Worm (Caenorhabditis elegans) whole organism, L1 larva: Measurements from ENCODE around the gene str-214.
A peak's percentile ranks its signal among the peaks of the same experiment; 100 is the strongest.

Experiments used
- C16A3.4 ChIP-seq: fragments of 150-350 bp; optimal IDR thresholded peaks from 2 replicates; lab custom pipeline; 2014; ENCODE audit warnings: missing biosample characterization, missing genetic modification characterization
- C34B4.2 ChIP-seq: sonication (generic microtip); optimal IDR thresholded peaks from 2 replicates; lab custom pipeline; 2017; ENCODE audit warnings: mild to moderate bottlenecking, missing genetic modification characterization, missing compliant biosample characterization
- alr-1 ChIP-seq: fragments of 200-800 bp; sonication (Bioruptor generic); optimal IDR thresholded peaks from 2 replicates; lab custom pipeline; 2018; ENCODE audit warnings: borderline replicate concordance, mild to moderate bottlenecking, missing genetic modification characterization, missing compliant biosample characterization
- ama-1 ChIP-seq: fragments of 150-350 bp; optimal IDR thresholded peaks from 2 replicates; lab custom pipeline; 2014
- blmp-1 ChIP-seq: fragments of 150-350 bp; optimal IDR thresholded peaks from 2 replicates; lab custom pipeline; 2014; ENCODE audit warnings: missing biosample characterization, missing genetic modification characterization
- ceh-8 ChIP-seq: fragments of 200-800 bp; sonication (Bioruptor generic); optimal IDR thresholded peaks from 2 replicates; lab custom pipeline; 2018; ENCODE audit warnings: mild to moderate bottlenecking, missing genetic modification characterization, moderate library complexity, missing compliant biosample characterization
- ceh-90 ChIP-seq: sonication (generic microtip); optimal IDR thresholded peaks from 2 replicates; lab custom pipeline; 2016; ENCODE audit warnings: missing genetic modification characterization, missing compliant biosample characterization
- dpl-1 ChIP-seq, 3 experiments: fragments of 150-350 bp in 2 of 3; sonication (generic microtip) in 1 of 3; optimal IDR thresholded peaks; 2 replicates each; lab custom pipeline; 2014 to 2017; ENCODE audit warnings: missing biosample characterization in 3 of 3, missing genetic modification characterization in 3 of 3, missing genetic modification reagents in 3 of 3
- dsc-1 ChIP-seq: sonication (generic microtip); optimal IDR thresholded peaks from 2 replicates; lab custom pipeline; 2016; ENCODE audit warnings: mild to moderate bottlenecking, missing genetic modification characterization, missing compliant biosample characterization
- efl-1 ChIP-seq, 4 experiments: fragments of 150-350 bp; optimal IDR thresholded peaks in 3 of 4; peaks in 1 of 4; 1 replicate in 1 of 4; 2 replicates in 3 of 4; lab custom pipeline; 2014; ENCODE audit warnings: missing biosample characterization in 2 of 4, missing genetic modification characterization in 2 of 4, missing genetic modification reagents in 2 of 4
- elt-3 ChIP-seq, 6 experiments: fragments of 150-350 bp in 1 of 6; sonication (generic microtip); optimal IDR thresholded peaks; 2 replicates each; lab custom pipeline; 2017 to 2018; ENCODE audit warnings: missing biosample characterization in 6 of 6, missing genetic modification characterization in 6 of 6, inconsistent platforms in 1 of 6
- isw-1 ChIP-seq: fragments of 200-800 bp; sonication (Bioruptor generic); IDR thresholded peaks from 2 replicates; pipeline ENCODE4 v1.3.6; 2022; ENCODE audit warnings: missing genetic modification characterization, missing compliant biosample characterization
- lin-14 ChIP-seq: fragments of 200-800 bp; sonication (Bioruptor generic); optimal IDR thresholded peaks from 2 replicates; lab custom pipeline; 2018; ENCODE audit warnings: mild to moderate bottlenecking, missing genetic modification characterization, moderate library complexity, missing compliant biosample characterization
- lin-35 ChIP-seq, 2 experiments: fragments of 150-350 bp; optimal IDR thresholded peaks; 2 replicates each; lab custom pipeline; 2014; ENCODE audit warnings: missing biosample characterization in 2 of 2, missing genetic modification characterization in 2 of 2, missing genetic modification reagents in 2 of 2
- lin-39 ChIP-seq: fragments of 150-350 bp; optimal IDR thresholded peaks from 2 replicates; lab custom pipeline; 2014; ENCODE audit warnings: missing biosample characterization, missing genetic modification reagents, missing genetic modification characterization
- lir-3 ChIP-seq: sonication (generic microtip); optimal IDR thresholded peaks from 2 replicates; lab custom pipeline; 2016; ENCODE audit warnings: mild to moderate bottlenecking, missing genetic modification characterization, moderate library complexity, missing compliant biosample characterization; ENCODE audit not compliant: poor library complexity
- lsy-2 ChIP-seq, 2 experiments: fragments of 150-350 bp; optimal IDR thresholded peaks; 2 replicates each; lab custom pipeline; 2014; ENCODE audit warnings: missing biosample characterization in 2 of 2, missing genetic modification characterization in 2 of 2
- mdl-1 ChIP-seq, 2 experiments: fragments of 150-350 bp; optimal IDR thresholded peaks; 2 replicates each; lab custom pipeline; 2014 to 2017; ENCODE audit warnings: missing biosample characterization in 2 of 2, missing genetic modification characterization in 2 of 2, inconsistent platforms in 1 of 2
- mep-1 ChIP-seq: fragments of 150-350 bp; optimal IDR thresholded peaks from 2 replicates; lab custom pipeline; 2014; ENCODE audit warnings: missing biosample characterization, missing genetic modification characterization
- nhr-19 ChIP-seq: fragments of 200-800 bp; sonication (Bioruptor generic); conservative IDR thresholded peaks from 2 replicates; pipeline ENCODE4 v1.3.6; 2022; ENCODE audit warnings: missing genetic modification characterization, missing compliant biosample characterization
- nhr-20 ChIP-seq: sonication (generic microtip); optimal IDR thresholded peaks from 2 replicates; lab custom pipeline; 2016; ENCODE audit warnings: mild to moderate bottlenecking, missing genetic modification characterization, missing compliant biosample characterization
- nhr-47 ChIP-seq: sonication (generic microtip); optimal IDR thresholded peaks from 2 replicates; lab custom pipeline; 2016; ENCODE audit warnings: mild to moderate bottlenecking, missing genetic modification characterization, moderate library complexity, missing compliant biosample characterization
- nhr-71 ChIP-seq: sonication (generic microtip); optimal IDR thresholded peaks from 2 replicates; lab custom pipeline; 2016; ENCODE audit warnings: mild to moderate bottlenecking, missing genetic modification characterization, moderate library complexity, missing compliant biosample characterization
- nhr-76 ChIP-seq: sonication (generic microtip); optimal IDR thresholded peaks from 2 replicates; lab custom pipeline; 2017; ENCODE audit warnings: missing biosample characterization, missing genetic modification characterization
- nhr-84 ChIP-seq: sonication (generic microtip); optimal IDR thresholded peaks from 2 replicates; lab custom pipeline; 2017; ENCODE audit warnings: missing biosample characterization, missing genetic modification characterization
- nhr-85 ChIP-seq: sonication (generic microtip); peaks from one replicate; lab custom pipeline; 2016; ENCODE audit warnings: missing genetic modification characterization, inconsistent platforms, missing compliant biosample characterization
- pax-3 ChIP-seq: fragments of 200-800 bp; sonication (Bioruptor generic); optimal IDR thresholded peaks from 2 replicates; lab custom pipeline; 2018; ENCODE audit warnings: mild to moderate bottlenecking, missing genetic modification characterization, moderate library complexity, missing compliant biosample characterization
- rnt-1 ChIP-seq: sonication (generic microtip); optimal IDR thresholded peaks from 2 replicates; lab custom pipeline; 2016; ENCODE audit warnings: mild to moderate bottlenecking, missing genetic modification characterization, moderate library complexity, missing compliant biosample characterization
- skn-1 ChIP-seq: fragments of 150-350 bp; optimal IDR thresholded peaks from 2 replicates; lab custom pipeline; 2014; ENCODE audit warnings: missing biosample characterization, missing genetic modification characterization
- snpc-4 ChIP-seq: fragments of 150-350 bp; optimal IDR thresholded peaks from 2 replicates; lab custom pipeline; 2014; ENCODE audit warnings: missing biosample characterization, missing genetic modification characterization
- snu-23 ChIP-seq: sonication (generic microtip); optimal IDR thresholded peaks from 2 replicates; lab custom pipeline; 2016; ENCODE audit warnings: missing genetic modification characterization, missing compliant biosample characterization
- sox-4 ChIP-seq: sonication (generic microtip); optimal IDR thresholded peaks from 2 replicates; lab custom pipeline; 2016; ENCODE audit warnings: missing genetic modification characterization, missing compliant biosample characterization
- sptf-1 ChIP-seq: fragments of 150-350 bp; optimal IDR thresholded peaks from 2 replicates; lab custom pipeline; 2014; ENCODE audit warnings: missing biosample characterization, missing genetic modification characterization
- tlp-1 ChIP-seq: fragments of 150-350 bp; optimal IDR thresholded peaks from 2 replicates; lab custom pipeline; 2014; ENCODE audit warnings: missing biosample characterization, missing genetic modification characterization
- unc-30 ChIP-seq: sonication (generic microtip); optimal IDR thresholded peaks from 2 replicates; lab custom pipeline; 2017; ENCODE audit warnings: missing biosample characterization, missing genetic modification characterization
- ztf-11 ChIP-seq, 2 experiments: sonication (generic microtip); optimal IDR thresholded peaks; 2 replicates each; lab custom pipeline; 2016 to 2017; ENCODE audit warnings: missing genetic modification characterization in 2 of 2, missing biosample characterization in 1 of 2, missing compliant biosample characterization in 1 of 2

str-214 gene

DNA sequence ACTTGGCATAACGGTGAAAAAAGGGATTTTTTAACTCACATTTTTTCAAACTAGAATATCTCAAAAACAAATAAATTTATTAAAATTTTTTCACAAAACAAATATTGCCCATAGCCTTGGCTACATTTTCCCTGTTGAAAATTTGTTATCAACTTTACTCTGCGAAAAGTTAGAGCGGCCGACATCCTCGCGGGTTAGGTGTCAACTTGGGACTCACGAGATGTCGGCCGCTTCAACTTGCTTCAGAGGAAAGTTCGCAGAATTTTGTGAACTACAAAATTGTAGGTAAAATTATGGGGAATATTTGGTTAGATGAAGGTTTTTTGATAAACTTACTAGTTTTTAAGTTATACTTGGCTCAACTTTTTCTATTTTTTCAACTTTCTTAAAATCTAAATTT is 36.7 kb downstream of the str-214 start:
- TF ChIP-seq C34B4.2 (tag; lab: Kevin White, UChicago) (no peak), snpc-4 (tag; lab: Kevin White, UChicago) (peak; percentile 85)

- TF ChIP-seq mep-1 (tag; lab: Kevin White, UChicago), result peak; percentile 39
- TF ChIP-seq sptf-1 (tag; lab: Kevin White, UChicago), result no peak
- TF ChIP-seq lin-14, result peak; percentile 72
- TF ChIP-seq C16A3.4 (tag; lab: Kevin White, UChicago), result peak; percentile 12
- peak; percentile 51 for TF ChIP-seq dsc-1 (tag; lab: Kevin White, UChicago)
- TF ChIP-seq lsy-2 (tag; optimal IDR thresholded peaks at IDR 0.05; lab: Kevin White, UChicago), result peak in 1 of 2 experiments; percentile 44
- TF ChIP-seq nhr-84, result no peak
- TF ChIP-seq alr-1, result no peak
- peak in 1 of 3 experiments; percentile 13 for TF ChIP-seq dpl-1 (GFP tag; optimal IDR thresholded peaks at IDR 0.05; lab: Kevin White, UChicago)
- no peak for TF ChIP-seq ceh-8 (GFP tag; lab: Kevin White, UChicago)
- peak; percentile 34 for TF ChIP-seq snu-23
- peak; percentile 67 for TF ChIP-seq rnt-1 (tag; lab: Kevin White, UChicago)
- peak; percentile 58 for TF ChIP-seq nhr-71 (tag; lab: Kevin White, UChicago)
- TF ChIP-seq nhr-20 (tag; lab: Kevin White, UChicago), result peak; percentile 43
- no peak for TF ChIP-seq sox-4 (tag; lab: Kevin White, UChicago)
- peak; percentile 36 for TF ChIP-seq nhr-85 (tag; lab: Kevin White, UChicago)
- TF ChIP-seq lir-3, result no peak
- peak in 1 of 2 experiments; percentile 50 for TF ChIP-seq mdl-1 (tag; optimal IDR thresholded peaks at IDR 0.05; lab: Kevin White, UChicago)
- no peak for TF ChIP-seq isw-1 (GFP tag; lab: Robert Waterston, UW)
- no peak for TF ChIP-seq elt-3 (tag; optimal IDR thresholded peaks at IDR 0.05; lab: Kevin White, UChicago)
- TF ChIP-seq unc-30, result no peak
- peak in 1 of 2 experiments; percentile 61 for TF ChIP-seq lin-35 (GFP tag; optimal IDR thresholded peaks at IDR 0.05; lab: Kevin White, UChicago)
- TF ChIP-seq ceh-90 (tag; lab: Kevin White, UChicago), result no peak
- no peak for TF ChIP-seq nhr-76 (tag; lab: Kevin White, UChicago)
- TF ChIP-seq skn-1, result peak; percentile 28
- peak; percentile 15 to 25 for TF ChIP-seq efl-1 (optimal IDR thresholded peaks at IDR 0.05; lab: Kevin White, UChicago)
- peak; percentile 9 to 90 for TF ChIP-seq efl-1 (GFP tag; optimal IDR thresholded peaks at IDR 0.05 in 1 of 2; lab: Kevin White, UChicago)
- no peak for TF ChIP-seq ama-1 (lab: Kevin White, UChicago)
- TF ChIP-seq lin-39, result peak; percentile 14
- TF ChIP-seq C34B4.2 (tag; lab: Kevin White, UChicago), result no peak
- TF ChIP-seq nhr-19 (GFP tag; lab: Robert Waterston, UW), result 0 out of 2 replicates have a peak, but pooled peaks have one; percentile 28
- TF ChIP-seq snpc-4 (tag; lab: Kevin White, UChicago), result no peak
- TF ChIP-seq, all 84 proteins: peak for 17
These were observed 37.2 kb downstream of the str-214 start for ce11 chrV:16352282-16352681.

DNA sequence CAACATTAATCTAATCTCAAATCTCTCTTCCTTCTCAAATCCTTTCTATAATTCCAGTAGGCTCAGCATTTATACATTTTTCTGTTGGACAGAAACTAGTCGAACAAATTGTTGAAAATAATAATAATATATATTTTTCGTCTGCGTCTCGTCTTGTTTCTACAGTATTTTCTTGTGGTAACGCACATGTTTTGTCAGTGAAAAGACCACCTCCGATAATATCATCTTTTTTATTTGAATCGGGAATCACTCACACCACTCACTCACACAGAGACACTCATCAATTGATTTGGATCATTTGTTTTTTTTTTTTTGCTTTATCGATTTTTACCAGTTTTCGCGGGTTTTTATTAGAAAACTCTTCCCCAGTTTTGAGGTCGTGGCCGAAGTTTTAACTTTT is 39.6 kb downstream of the str-214 start:
- TF ChIP-seq nhr-85 (tag; lab: Kevin White, UChicago), result peak; percentile 18
- TF ChIP-seq mep-1 (tag; lab: Kevin White, UChicago), result peak; percentile 40
- peak; percentile 55 for TF ChIP-seq blmp-1 (tag; lab: Kevin White, UChicago)
- no peak for TF ChIP-seq pax-3 (tag; lab: Kevin White, UChicago)
- no peak for TF ChIP-seq snpc-4 (tag; lab: Kevin White, UChicago)
- TF ChIP-seq lsy-2 (tag; optimal IDR thresholded peaks at IDR 0.05; lab: Kevin White, UChicago), result peak in 1 of 2 experiments; percentile 14
- no peak for TF ChIP-seq ztf-11 (tag; optimal IDR thresholded peaks at IDR 0.05; lab: Kevin White, UChicago)
- TF ChIP-seq tlp-1 (tag; lab: Kevin White, UChicago), result no peak
- TF ChIP-seq lin-14, result peak; percentile 52
- TF ChIP-seq snu-23, result peak; percentile 18
- TF ChIP-seq skn-1, result peak; percentile 44
- peak in 1 of 2 experiments; percentile 6 for TF ChIP-seq lin-35 (GFP tag; optimal IDR thresholded peaks at IDR 0.05; lab: Kevin White, UChicago)
- TF ChIP-seq elt-3 (tag; optimal IDR thresholded peaks at IDR 0.05; lab: Kevin White, UChicago), result peak in 1 of 6 experiments; percentile 31
- no peak for TF ChIP-seq nhr-47 (tag; lab: Kevin White, UChicago)
